Fruit fly (Drosophila melanogaster) whole organism, pupa: Measurements from ENCODE around the gene Set2.

Experiments
- CG32121 ChIP-seq: fragments of 200-800 bp; sonication (Bioruptor generic); IDR thresholded peaks from 2 replicates; pipeline ENCODE4 v1.3.6; 2022; ENCODE audit warnings: missing biosample characterization, missing genetic modification characterization
- fd96Ca ChIP-seq: fragments of 200-800 bp; sonication (Bioruptor generic); IDR thresholded peaks from 3 replicates; pipeline ENCODE4 v1.3.6; 2022; ENCODE audit warnings: missing biosample characterization, missing genetic modification characterization
- rn ChIP-seq: fragments of 200-800 bp; sonication (Bioruptor generic); IDR thresholded peaks from 2 replicates; pipeline ENCODE4 v1.3.6; 2022; ENCODE audit warnings: missing biosample characterization, missing genetic modification characterization

DNA sequence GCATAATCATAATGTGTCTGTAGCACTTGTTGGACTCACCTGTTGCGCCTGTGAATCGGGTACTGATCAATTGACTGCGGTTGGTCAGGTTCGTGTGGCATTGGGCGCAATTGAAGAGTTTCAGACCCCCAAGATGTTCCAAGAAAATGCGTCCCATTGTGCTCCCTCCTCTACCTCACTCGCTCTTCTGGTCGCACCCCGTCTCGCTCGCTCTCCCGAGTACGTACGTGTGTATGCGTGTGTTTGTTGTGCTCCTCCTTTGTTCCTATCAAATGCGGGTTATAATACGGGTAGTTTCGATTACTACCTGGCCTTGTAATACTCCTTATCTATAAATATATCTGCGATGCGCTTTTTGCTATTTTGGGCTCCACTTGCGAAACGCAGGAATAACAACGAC is 26.3 kb upstream of the Set2 start:
- TF ChIP-seq fd96Ca (GFP tag; lab: Robert Waterston, UW), result no peak
- no peak for TF ChIP-seq rn (GFP tag; lab: Robert Waterston, UW)
- no peak for TF ChIP-seq CG32121 (GFP tag; lab: Robert Waterston, UW)
